Worm (Caenorhabditis elegans): ENCODE measurements around the gene nep-1.
A peak's percentile ranks its signal among the peaks of the same experiment; 100 is the strongest.

The nep-1 gene

ce11 chrII:11644535-11644934, 12.4 kb downstream of the nep-1 start:
- no peak for TF ChIP-seq egl-43 (GFP tag; IDR thresholded peaks at IDR 0.05)
- TF ChIP-seq mdl-1 (tag; optimal IDR thresholded peaks at IDR 0.05): peak in 1 of 2 experiments; percentile 1
- peak; percentile 6 for TF ChIP-seq hlh-30 (tag; optimal IDR thresholded peaks at IDR 0.05; ENCODE audit: insufficient read depth)
- TF ChIP-seq ceh-28 (tag; optimal IDR thresholded peaks at IDR 0.05): no peak
- TF ChIP-seq unc-62 (GFP tag; optimal IDR thresholded peaks at IDR 0.05 in 1 of 2): peak in 1 of 2 experiments; percentile 77
- TF ChIP-seq unc-62 (tag; optimal IDR thresholded peaks at IDR 0.05): no peak

ce11 chrII:11642736-11643135, 14.2 kb downstream of the nep-1 start:
- TF ChIP-seq egl-27 (tag; optimal IDR thresholded peaks at IDR 0.05) (no peak), nhr-76 (tag; optimal IDR thresholded peaks at IDR 0.05) (no peak), T20F7.1 (GFP tag; optimal IDR thresholded peaks at IDR 0.05) (no peak), pqm-1 (tag; optimal IDR thresholded peaks at IDR 0.05) (no peak), ceh-20 (GFP tag; IDR thresholded peaks at IDR 0.05) (no peak), mdt-29 (GFP tag; IDR thresholded peaks at IDR 0.05) (no peak), gei-8 (GFP tag; optimal IDR thresholded peaks at IDR 0.05) (no peak), set-16 (GFP tag; IDR thresholded peaks at IDR 0.05) (no peak), dmd-8 (GFP tag; IDR thresholded peaks at IDR 0.05) (no peak), tag-97 (GFP tag; IDR thresholded peaks at IDR 0.05) (no peak), snpc-4 (tag; optimal IDR thresholded peaks at IDR 0.05) (no peak), arid-1 (GFP tag; conservative IDR thresholded peaks at IDR 0.05) (no peak), tra-1 (GFP tag; IDR thresholded peaks at IDR 0.05) (no peak), mxl-3 (GFP tag; optimal IDR thresholded peaks at IDR 0.05) (no peak), skn-1 (tag; optimal IDR thresholded peaks at IDR 0.05) (no peak), duxl-1 (tag; optimal IDR thresholded peaks at IDR 0.05; ENCODE audit: poor library complexity) (no peak), mdl-1 (tag; optimal IDR thresholded peaks at IDR 0.05) (no peak), lin-15B (tag; optimal IDR thresholded peaks at IDR 0.05) (no peak), lin-39 (tag; optimal IDR thresholded peaks at IDR 0.05) (no peak)

- TF ChIP-seq mdl-1 (tag; optimal IDR thresholded peaks at IDR 0.05) (peak in 1 of 2 experiments; percentile 62), hlh-30 (tag; optimal IDR thresholded peaks at IDR 0.05; ENCODE audit: insufficient read depth) (peak; percentile 5), aha-1 (tag) (peak; percentile 2), daf-16 (GFP tag; optimal IDR thresholded peaks at IDR 0.05) (no peak), daf-16 (tag; optimal IDR thresholded peaks at IDR 0.05) (no peak), nhr-6 (tag; optimal IDR thresholded peaks at IDR 0.05) (no peak), lsy-2 (tag; optimal IDR thresholded peaks at IDR 0.05) (peak in 1 of 2 experiments; percentile 16), gei-8 (GFP tag; optimal IDR thresholded peaks at IDR 0.05) (peak; percentile 16), spr-1 (tag; optimal IDR thresholded peaks at IDR 0.05) (no peak), nhr-28 (tag; optimal IDR thresholded peaks at IDR 0.05) (peak; percentile 59), tra-1 (GFP tag; IDR thresholded peaks at IDR 0.05) (0 out of 2 replicates have a peak, but pooled peaks have one; percentile 5), lin-29 (GFP tag; IDR thresholded peaks at IDR 0.05) (no peak), hlh-11 (tag; optimal IDR thresholded peaks at IDR 0.05) (peak; percentile 66), unc-39 (tag; optimal IDR thresholded peaks at IDR 0.05) (no peak), arid-1 (GFP tag; conservative IDR thresholded peaks at IDR 0.05) (no peak), nhr-48 (tag; optimal IDR thresholded peaks at IDR 0.05) (peak; percentile 25), set-16 (GFP tag; IDR thresholded peaks at IDR 0.05) (no peak), unc-62 (GFP tag; optimal IDR thresholded peaks at IDR 0.05 in 1 of 2) (peak in 1 of 2 experiments; percentile 27), unc-62 (tag; optimal IDR thresholded peaks at IDR 0.05) (no peak), mxl-3 (GFP tag; optimal IDR thresholded peaks at IDR 0.05) (peak; percentile 53), ceh-82 (tag; optimal IDR thresholded peaks at IDR 0.05) (no peak)
Measured at ce11 chrII:11642025-11642424, 15.0 kb downstream of the nep-1 start.

- TF ChIP-seq nhr-102 (tag; optimal IDR thresholded peaks at IDR 0.05) (peak; percentile 24), daf-19 (GFP tag; conservative IDR thresholded peaks at IDR 0.05) (no peak), F37D6.2 (tag; optimal IDR thresholded peaks at IDR 0.05) (peak; percentile 0), mes-2 (tag; optimal IDR thresholded peaks at IDR 0.05; ENCODE audit: poor library complexity, severe bottlenecking) (peak; percentile 2), ZK337.2 (GFP tag; IDR thresholded peaks at IDR 0.05) (no peak), php-3 (GFP tag; IDR thresholded peaks at IDR 0.05) (no peak), dmd-6 (GFP tag; IDR thresholded peaks at IDR 0.05) (no peak), sdz-12 (GFP tag; optimal IDR thresholded peaks at IDR 0.05) (no peak), lim-7 (GFP tag; IDR thresholded peaks at IDR 0.05) (no peak), ceh-82 (tag; optimal IDR thresholded peaks at IDR 0.05) (no peak), spr-1 (tag; optimal IDR thresholded peaks at IDR 0.05) (no peak), Y75B8A.6 (GFP tag; IDR thresholded peaks at IDR 0.05) (no peak), nhr-48 (tag; optimal IDR thresholded peaks at IDR 0.05) (no peak), lin-38 (GFP tag; IDR thresholded peaks at IDR 0.05) (peak; percentile 41), T26A8.4 (GFP tag; IDR thresholded peaks at IDR 0.05) (0 out of 2 replicates have a peak, but pooled peaks have one; percentile 52)
Measured at ce11 chrII:11637817-11638216, 19.2 kb downstream of the nep-1 start.
